In the genomic region with DNA sequence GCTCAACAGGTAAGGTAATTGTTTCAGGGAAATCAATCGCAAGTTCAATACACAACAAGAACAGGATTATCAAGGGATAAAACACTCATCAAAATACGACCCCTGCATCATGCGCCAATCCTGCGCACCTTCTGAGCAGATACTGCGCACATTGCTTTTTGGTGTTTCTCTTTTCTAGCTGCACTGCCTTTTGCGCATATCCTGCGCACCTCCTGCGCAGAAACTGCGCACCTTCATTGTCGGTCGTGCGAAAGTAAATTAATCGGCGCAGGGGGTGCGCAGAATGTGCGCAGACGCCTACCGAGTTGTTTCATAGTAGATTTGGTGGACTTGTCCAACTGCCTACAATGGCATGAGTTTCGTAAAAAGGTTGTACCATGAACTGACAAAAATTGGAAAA, we compare ENCODE assay signal across 2 worm cellular contexts.
TF ChIP-seq lines count a peak whose summit lies in the region.

No protein-coding gene starts in this region.

TF ChIP-seq in whole organism, L4 larva, 104 proteins besides CTCF, POLR2A, EP300 and RAD21:
- TF ChIP-seq dmd-8 (GFP tag; IDR thresholded peaks at IDR 0.05; lab: Robert Waterston, UW) = peak; percentile 85
- 0 out of 2 replicates have a peak, but pooled peaks have one; percentile 28 for TF ChIP-seq D1046.2 (GFP tag; IDR thresholded peaks at IDR 0.05; lab: Robert Waterston, UW)
- peak; percentile 61; the same call in 1 of the 2 replicates for TF ChIP-seq egl-43 (GFP tag; IDR thresholded peaks at IDR 0.05; lab: Robert Waterston, UW)

TF ChIP-seq in whole organism, young adult, 124 proteins besides CTCF, POLR2A, EP300 and RAD21:
- 0 out of 2 replicates have a peak, but pooled peaks have one; percentile 23 for TF ChIP-seq dox-1 (GFP tag; IDR thresholded peaks at IDR 0.05; lab: Robert Waterston, UW)
TF ChIP-seq in whole organism, young adult: peak in this region for 1; not testable (repeated sequence) for 123.
